Worm (Caenorhabditis elegans) whole organism, mixed stage, embryonic: Measurements from ENCODE around the gene clh-3.

Source experiments
- elt-3 ChIP-seq: fragments of 150-350 bp; optimal IDR thresholded peaks from 2 replicates; lab custom pipeline; 2014; ENCODE audit warnings: missing biosample characterization, missing genetic modification characterization
- mab-5 ChIP-seq: fragments of 150-350 bp; optimal IDR thresholded peaks from 2 replicates; lab custom pipeline; 2014; ENCODE audit warnings: missing biosample characterization, missing genetic modification characterization
- nhr-237 ChIP-seq: fragments of 150-350 bp; optimal IDR thresholded peaks from 2 replicates; lab custom pipeline; 2014; ENCODE audit warnings: missing biosample characterization, missing genetic modification characterization

- TF ChIP-seq elt-3 (tag; lab: Kevin White, UChicago) (no peak), mab-5 (no peak), nhr-237 (tag; lab: Kevin White, UChicago) (no peak)
Observed at ce11 chrII:7253073-7253472, 27.4 kb upstream of the clh-3 start, which contains the start of gene lsm-4.
